Worm (Caenorhabditis elegans) whole organism, L3 larva: ENCODE results near the gene wht-3.

Experiments
- ama-1 ChIP-seq: fragments of 150-350 bp; optimal IDR thresholded peaks from 2 replicates; lab custom pipeline; 2018
- mml-1 ChIP-seq: fragments of 150-350 bp; sonication (generic microtip); optimal IDR thresholded peaks from 3 replicates; lab custom pipeline; 2014; ENCODE audit warnings: missing biosample characterization, missing genetic modification characterization
- nhr-76 ChIP-seq: fragments of 150-350 bp; sonication (generic microtip); optimal IDR thresholded peaks from 5 replicates; lab custom pipeline; 2014; ENCODE audit warnings: missing biosample characterization, missing genetic modification characterization
- pqm-1 ChIP-seq: fragments of 150-350 bp; optimal IDR thresholded peaks from 2 replicates; lab custom pipeline; 2017; ENCODE audit warnings: missing biosample characterization, missing genetic modification characterization, inconsistent platforms
- unc-39 ChIP-seq: sonication (generic microtip); optimal IDR thresholded peaks from 4 replicates; lab custom pipeline; 2017; ENCODE audit warnings: missing biosample characterization, missing genetic modification characterization
- zag-1 ChIP-seq: fragments of 150-350 bp; optimal IDR thresholded peaks from 2 replicates; lab custom pipeline; 2014; ENCODE audit warnings: missing biosample characterization, missing genetic modification characterization

DNA sequence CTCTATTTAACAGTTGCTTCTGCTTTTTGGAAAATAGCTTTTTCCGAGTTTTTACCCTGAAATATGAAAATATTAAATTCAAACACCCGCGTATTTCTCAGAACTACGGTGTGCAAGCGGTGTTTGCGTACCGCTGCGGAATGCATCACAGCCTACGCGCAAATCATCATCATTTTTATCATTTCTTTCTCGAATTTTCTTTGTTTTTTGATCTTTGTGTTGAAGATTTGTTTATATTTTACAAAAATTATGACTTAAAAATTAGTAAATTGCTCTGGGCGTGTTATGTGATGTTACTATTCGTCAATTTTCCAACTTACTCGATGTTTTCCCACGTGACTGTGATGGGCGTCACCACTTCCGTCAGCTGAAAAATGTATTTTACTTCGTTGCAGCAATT, 479 bp downstream of the wht-3 start:
- TF ChIP-seq nhr-76 (tag; lab: Kevin White, UChicago) (no peak), unc-39 (tag; lab: Kevin White, UChicago) (no peak), pqm-1 (tag; lab: Kevin White, UChicago) (peak; percentile 43), mml-1 (tag; lab: Kevin White, UChicago) (no peak), zag-1 (tag; lab: Kevin White, UChicago) (no peak), ama-1 (lab: Kevin White, UChicago) (no peak)
